1 fruit fly cellular context compared by ENCODE assay signal in the genomic region with DNA sequence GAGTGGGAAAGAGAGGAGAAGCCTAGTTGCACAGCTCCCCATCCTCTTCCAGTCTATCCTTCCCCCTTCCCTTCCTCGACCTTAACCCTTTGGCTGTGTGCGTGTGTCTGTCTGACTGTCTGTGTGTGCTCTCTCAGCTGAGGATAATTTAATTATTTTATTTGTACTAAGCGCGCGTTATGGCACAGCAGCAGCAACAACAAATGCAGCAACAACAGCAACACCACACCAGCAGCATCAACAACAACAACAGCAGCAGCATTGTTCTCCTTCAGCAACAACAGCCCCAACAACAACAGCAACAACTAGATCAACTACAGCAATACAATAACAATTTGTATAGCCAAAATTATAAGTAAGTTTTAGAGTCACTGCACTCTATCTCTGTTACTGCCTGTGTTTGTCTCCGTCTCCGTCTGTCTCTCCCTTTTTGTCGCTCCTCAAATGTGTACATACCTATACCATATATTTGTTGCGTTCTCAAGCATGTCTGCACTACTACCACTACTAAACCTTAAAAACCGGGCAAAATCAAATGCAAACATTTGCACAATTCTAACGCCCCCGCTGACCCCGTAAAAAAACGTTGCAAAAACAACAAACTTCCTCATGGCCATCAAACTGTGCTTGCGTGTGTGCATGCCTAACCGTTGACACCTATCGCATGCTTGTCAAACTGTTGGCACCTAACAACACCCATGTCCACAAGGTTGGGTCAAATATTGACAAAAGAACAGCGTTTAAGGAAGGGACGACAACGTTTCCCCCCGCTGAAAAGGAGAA.
A peak's percentile ranks its signal among the peaks of the same experiment; 100 is the strongest.
TF ChIP-seq lines count a peak whose summit lies in the region.

No protein-coding gene starts in this region.

TF ChIP-seq in whole organism, embryonic, 481 proteins besides CTCF, POLR2A, EP300 and RAD21 (continued from another document):
- no peak for TF ChIP-seq CG15601 (tag; optimal IDR thresholded peaks at IDR 0.05; lab: Kevin White, UChicago)
- TF ChIP-seq Ets65A (GFP tag; lab: Kevin White, UChicago): no peak
- no peak for TF ChIP-seq Meics (GFP tag; optimal IDR thresholded peaks at IDR 0.05; lab: Kevin White, UChicago)
- no peak for TF ChIP-seq CG9797 (GFP tag; optimal IDR thresholded peaks at IDR 0.05; lab: Kevin White, UChicago)
- TF ChIP-seq stwl (tag; optimal IDR thresholded peaks at IDR 0.05; lab: Kevin White, UChicago): peak; percentile 6
- TF ChIP-seq CG14014 (GFP tag; IDR thresholded peaks at IDR 0.05; lab: Robert Waterston, UW): no peak
- no peak for TF ChIP-seq Myb (GFP tag; optimal IDR thresholded peaks at IDR 0.05; lab: Kevin White, UChicago)
- TF ChIP-seq Abd-B (GFP tag; optimal IDR thresholded peaks at IDR 0.05; lab: Kevin White, UChicago): no peak
- TF ChIP-seq dm (GFP tag; optimal IDR thresholded peaks at IDR 0.05; lab: Kevin White, UChicago): no peak
- no peak for TF ChIP-seq fru (optimal IDR thresholded peaks at IDR 0.05; lab: Kevin White, UChicago)
- peak; percentile 40; the same call in 1 of the 3 replicates for TF ChIP-seq knrl (GFP tag; IDR thresholded peaks at IDR 0.05; lab: Robert Waterston, UW; ENCODE audit: partially characterized antibody)
- TF ChIP-seq CG11696 (GFP tag; IDR thresholded peaks at IDR 0.05; lab: Robert Waterston, UW): peak; percentile 89
- no peak for TF ChIP-seq tap (tag; optimal IDR thresholded peaks at IDR 0.05; lab: Kevin White, UChicago)
- no peak for TF ChIP-seq caup (GFP tag; optimal IDR thresholded peaks at IDR 0.05; lab: Kevin White, UChicago; ENCODE audit: severe bottlenecking)
- no peak for TF ChIP-seq Jarid2 (GFP tag; optimal IDR thresholded peaks at IDR 0.05; lab: Kevin White, UChicago)
- no peak for TF ChIP-seq CG2116 (GFP tag; optimal IDR thresholded peaks at IDR 0.05; lab: Kevin White, UChicago)
- TF ChIP-seq CG16813 (GFP tag; IDR thresholded peaks at IDR 0.05; lab: Robert Waterston, UW; ENCODE audit: partially characterized antibody): 0 out of 3 replicates have a peak, but pooled peaks have one; percentile 25
- TF ChIP-seq tup (GFP tag; optimal IDR thresholded peaks at IDR 0.05; lab: Kevin White, UChicago): no peak
- no peak for TF ChIP-seq CoRest (tag; optimal IDR thresholded peaks at IDR 0.05; lab: Kevin White, UChicago)
- no peak for TF ChIP-seq pho (GFP tag; optimal IDR thresholded peaks at IDR 0.05; lab: Kevin White, UChicago)
- TF ChIP-seq CG4730 (GFP tag; IDR thresholded peaks at IDR 0.05; lab: Robert Waterston, UW): no peak
- TF ChIP-seq CG17385 (GFP tag; optimal IDR thresholded peaks at IDR 0.05; lab: Kevin White, UChicago): no peak
- no peak for TF ChIP-seq Dll (GFP tag; IDR thresholded peaks at IDR 0.05; lab: Robert Waterston, UW; ENCODE audit: partially characterized antibody)
- no peak for TF ChIP-seq stc (GFP tag; IDR thresholded peaks at IDR 0.05; lab: Robert Waterston, UW)
- 0 out of 2 replicates have a peak, but pooled peaks have one; percentile 14 for TF ChIP-seq Scr (GFP tag; IDR thresholded peaks at IDR 0.05; lab: Robert Waterston, UW; ENCODE audit: partially characterized antibody)
- TF ChIP-seq zf30C (GFP tag; optimal IDR thresholded peaks at IDR 0.05; lab: Kevin White, UChicago): no peak
- TF ChIP-seq pum (GFP tag; optimal IDR thresholded peaks at IDR 0.05; lab: Kevin White, UChicago): no peak
- TF ChIP-seq emc (GFP tag; optimal IDR thresholded peaks at IDR 0.05; lab: Kevin White, UChicago): no peak
- TF ChIP-seq CG14667 (GFP tag; IDR thresholded peaks at IDR 0.05; lab: Robert Waterston, UW): no peak
- TF ChIP-seq CG15073 (GFP tag; optimal IDR thresholded peaks at IDR 0.05; lab: Kevin White, UChicago): no peak
- no peak for TF ChIP-seq CG4820 (GFP tag; optimal IDR thresholded peaks at IDR 0.05; lab: Kevin White, UChicago)
- no peak for TF ChIP-seq CG4424 (GFP tag; optimal IDR thresholded peaks at IDR 0.05; lab: Kevin White, UChicago)
TF ChIP-seq in whole organism, embryonic: peak in this region for 9.
